Worm (Caenorhabditis elegans) whole organism, early embryonic: ENCODE measurements around the gene F10D7.3.

Source experiments
- F13C5.2 ChIP-seq: sonication (generic microtip); optimal IDR thresholded peaks from 2 replicates; lab custom pipeline; 2017; ENCODE audit warnings: mild to moderate bottlenecking, missing genetic modification characterization, inconsistent platforms, missing compliant biosample characterization
- ama-1 ChIP-seq: fragments of 150-350 bp; optimal IDR thresholded peaks from 2 replicates; lab custom pipeline; 2014
- ceh-13 ChIP-seq: fragments of 200-800 bp; sonication (Bioruptor generic); optimal IDR thresholded peaks from 2 replicates; lab custom pipeline; 2018; ENCODE audit warnings: mild to moderate bottlenecking, missing genetic modification characterization, missing compliant biosample characterization
- ets-7 ChIP-seq: sonication (generic microtip); optimal IDR thresholded peaks from 2 replicates; lab custom pipeline; 2016; ENCODE audit warnings: missing genotype, missing genetic modification characterization, missing compliant biosample characterization
- flt-1 ChIP-seq: fragments of 200-800 bp; sonication (Bioruptor generic); IDR thresholded peaks from 2 replicates; pipeline ENCODE4 v1.3.6; 2022; ENCODE audit warnings: missing genetic modification characterization, missing compliant biosample characterization
- hmbx-1 ChIP-seq: sonication (generic microtip); optimal IDR thresholded peaks from 2 replicates; lab custom pipeline; 2016; ENCODE audit warnings: mild to moderate bottlenecking, missing genetic modification characterization, missing compliant biosample characterization
- hmg-4 ChIP-seq: fragments of 200-800 bp; sonication (Bioruptor generic); optimal IDR thresholded peaks from 2 replicates; lab custom pipeline; 2018; ENCODE audit warnings: mild to moderate bottlenecking, missing genetic modification characterization, missing compliant biosample characterization
- hnd-1 ChIP-seq: sonication (generic microtip); optimal IDR thresholded peaks from 2 replicates; lab custom pipeline; 2016; ENCODE audit warnings: missing genetic modification characterization, missing compliant biosample characterization
- pes-1 ChIP-seq: fragments of 200-800 bp; sonication (Bioruptor generic); IDR thresholded peaks from 2 replicates; pipeline ENCODE4 v1.3.6; 2022; ENCODE audit warnings: missing genetic modification reagents, missing genetic modification characterization, missing compliant biosample characterization
- sea-1 ChIP-seq: fragments of 200-800 bp; sonication (Bioruptor generic); conservative IDR thresholded peaks from 2 replicates; pipeline ENCODE4 v1.3.6; 2022; ENCODE audit warnings: missing genetic modification characterization, missing compliant biosample characterization
- tbx-37 ChIP-seq: fragments of 200-800 bp; sonication (Bioruptor generic); conservative IDR thresholded peaks from 2 replicates; pipeline ENCODE4 v1.3.6; 2022; ENCODE audit warnings: missing genetic modification reagents, missing genetic modification characterization, missing compliant biosample characterization
- tra-4 ChIP-seq: sonication (generic microtip); optimal IDR thresholded peaks from 2 replicates; lab custom pipeline; 2017; ENCODE audit warnings: missing genetic modification characterization, missing compliant biosample characterization

ce11 chrX:17421532-17422078 is 47.2 kb upstream of the F10D7.3 start, which contains the start of gene osm-11:
- TF ChIP-seq hmg-4 (GFP tag; lab: Kevin White, UChicago) (no peak), tra-4 (tag; lab: Kevin White, UChicago) (no peak), sea-1 (GFP tag; lab: Robert Waterston, UW) (no peak), hnd-1 (no peak), ama-1 (no peak), ceh-13 (GFP tag; lab: Kevin White, UChicago) (no peak), F13C5.2 (tag; lab: Kevin White, UChicago) (no peak), ets-7 (tag; lab: Kevin White, UChicago) (no peak), pes-1 (GFP tag; lab: Robert Waterston, UW) (no peak), tbx-37 (GFP tag; lab: Robert Waterston, UW) (no peak), hmbx-1 (tag; lab: Kevin White, UChicago) (no peak), flt-1 (GFP tag; lab: Robert Waterston, UW) (no peak)
